Fruit fly (Drosophila melanogaster): ENCODE data around the gene Hsc70-4.
A peak's percentile ranks its signal among the peaks of the same experiment; 100 is the strongest.

Hsc70-4 gene

dm6 chr3R:15291551-15292223 is 49.2 kb downstream of the Hsc70-4 start (continued):
- TF ChIP-seq ara (GFP tag; IDR thresholded peaks at IDR 0.05) (no peak), wdn (GFP tag; IDR thresholded peaks at IDR 0.05) (no peak), Hmr (GFP tag; optimal IDR thresholded peaks at IDR 0.05) (peak; percentile 23), nom (GFP tag; optimal IDR thresholded peaks at IDR 0.05) (peak; percentile 52), CG3163 (GFP tag; optimal IDR thresholded peaks at IDR 0.05) (peak; percentile 93), CG1832 (GFP tag; optimal IDR thresholded peaks at IDR 0.05) (peak; percentile 89), br (optimal IDR thresholded peaks at IDR 0.05) (no peak), gro (GFP tag; optimal IDR thresholded peaks at IDR 0.05) (no peak), grn (GFP tag; optimal IDR thresholded peaks at IDR 0.05) (peak; percentile 23), CG8478 (optimal IDR thresholded peaks at IDR 0.05) (peak; percentile 7), kni (GFP tag; optimal IDR thresholded peaks at IDR 0.05) (peak; percentile 47), exex (tag; optimal IDR thresholded peaks at IDR 0.05) (peak; percentile 10), CG17829 (tag; optimal IDR thresholded peaks at IDR 0.05) (no peak), HmgZ (tag; optimal IDR thresholded peaks at IDR 0.05) (peak; percentile 59), pros (GFP tag; optimal IDR thresholded peaks at IDR 0.05) (peak; percentile 91), org-1 (GFP tag; optimal IDR thresholded peaks at IDR 0.05) (no peak), CG3281 (GFP tag; optimal IDR thresholded peaks at IDR 0.05) (peak; percentile 12), mirr (GFP tag; optimal IDR thresholded peaks at IDR 0.05) (peak; percentile 16), CG17912 (GFP tag; optimal IDR thresholded peaks at IDR 0.05) (no peak), CG34376 (GFP tag; optimal IDR thresholded peaks at IDR 0.05) (peak; percentile 38), dysf (GFP tag; IDR thresholded peaks at IDR 0.05) (no peak), bsh (GFP tag; optimal IDR thresholded peaks at IDR 0.05) (peak in 1 of 2 experiments; percentile 31), Trl (optimal IDR thresholded peaks at IDR 0.05) (peak; percentile 98 to 99), Trl (GFP tag; optimal IDR thresholded peaks at IDR 0.05) (peak; percentile 42), Med (GFP tag) (peak; percentile 12), Chrac-16 (GFP tag; optimal IDR thresholded peaks at IDR 0.05) (no peak), zen2 (GFP tag; IDR thresholded peaks at IDR 0.05; ENCODE audit: partially characterized antibody) (no peak), cg (GFP tag; optimal IDR thresholded peaks at IDR 0.05) (peak; percentile 61), CG10959 (GFP tag; IDR thresholded peaks at IDR 0.05) (no peak), Dll (GFP tag; IDR thresholded peaks at IDR 0.05; ENCODE audit: partially characterized antibody) (no peak), Kr (GFP tag; optimal IDR thresholded peaks at IDR 0.05) (peak; percentile 20), CG2202 (tag; optimal IDR thresholded peaks at IDR 0.05) (no peak), Hsf (GFP tag; optimal IDR thresholded peaks at IDR 0.05) (no peak), CG13296 (GFP tag; optimal IDR thresholded peaks at IDR 0.05) (peak; percentile 28), CG17385 (GFP tag; optimal IDR thresholded peaks at IDR 0.05) (peak; percentile 17), ind (GFP tag; optimal IDR thresholded peaks at IDR 0.05) (no peak), CG18599 (GFP tag; optimal IDR thresholded peaks at IDR 0.05) (peak; percentile 44), CG16813 (GFP tag; IDR thresholded peaks at IDR 0.05; ENCODE audit: partially characterized antibody) (no peak), kay (GFP tag; optimal IDR thresholded peaks at IDR 0.05) (no peak), Hr51 (GFP tag; optimal IDR thresholded peaks at IDR 0.05) (no peak), CG12769 (tag; optimal IDR thresholded peaks at IDR 0.05) (peak; percentile 63), CG6254 (GFP tag; optimal IDR thresholded peaks at IDR 0.05) (peak; percentile 99), Doc2 (GFP tag; IDR thresholded peaks at IDR 0.05) (no peak)
